Worm (Caenorhabditis elegans) whole organism, midembryonic: Measurements from ENCODE around the gene cho-1.

Experiments
- T22C8.4 ChIP-seq: fragments of 200-800 bp; sonication (Bioruptor generic); IDR thresholded peaks from 2 replicates; pipeline ENCODE4 v1.3.6; 2022; ENCODE audit warnings: missing genetic modification characterization, missing compliant biosample characterization
- cog-1 ChIP-seq: sonication (generic microtip); optimal IDR thresholded peaks from 2 replicates; lab custom pipeline; 2016; ENCODE audit warnings: missing genetic modification characterization, missing compliant biosample characterization
- flt-1 ChIP-seq: fragments of 200-800 bp; sonication (Bioruptor generic); IDR thresholded peaks from 2 replicates; pipeline ENCODE4 v1.3.6; 2022; ENCODE audit warnings: missing genetic modification characterization, missing compliant biosample characterization
- klf-2 ChIP-seq: fragments of 200-800 bp; sonication (Bioruptor generic); conservative IDR thresholded peaks from 2 replicates; pipeline ENCODE4 v1.3.6; 2022; ENCODE audit warnings: missing genetic modification reagents, missing genetic modification characterization, missing compliant biosample characterization
- med-1 ChIP-seq: sonication (generic microtip); optimal IDR thresholded peaks from 2 replicates; lab custom pipeline; 2017; ENCODE audit warnings: missing genetic modification characterization, mild to moderate bottlenecking, missing compliant biosample characterization, antibody characterized with exemption, missing genetic modification reagents; ENCODE audit not compliant: insufficient read depth
- ref-1 ChIP-seq: fragments of 200-800 bp; sonication (Bioruptor generic); conservative IDR thresholded peaks from 2 replicates; pipeline ENCODE4 v1.3.6; 2022; ENCODE audit warnings: missing genetic modification reagents, missing genetic modification characterization, missing compliant biosample characterization
- tab-1 ChIP-seq: fragments of 200-800 bp; sonication (Bioruptor generic); IDR thresholded peaks from 2 replicates; pipeline ENCODE4 v1.3.6; 2022; ENCODE audit warnings: missing genetic modification characterization, missing compliant biosample characterization
- ztf-23 ChIP-seq: fragments of 200-800 bp; sonication (Bioruptor generic); IDR thresholded peaks from 2 replicates; pipeline ENCODE4 v1.3.6; 2022; ENCODE audit warnings: missing genetic modification reagents, missing genetic modification characterization, missing compliant biosample characterization
- ztf-29 ChIP-seq: fragments of 200-800 bp; sonication (Bioruptor generic); IDR thresholded peaks from 2 replicates; pipeline ENCODE4 v1.3.6; 2022; ENCODE audit warnings: missing genetic modification reagents, missing genetic modification characterization, missing compliant biosample characterization

Gene cho-1

ce11 chrIV:13179295-13179694 lies 35.1 kb downstream of the cho-1 start, which contains the start of gene lev-1:
Gene lev-1, minus strand, starts transcription at chrIV:13179395.
- TF ChIP-seq ref-1 (GFP tag; lab: Robert Waterston, UW) (no peak), ztf-29 (GFP tag; lab: Robert Waterston, UW) (no peak), klf-2 (GFP tag; lab: Robert Waterston, UW) (no peak), cog-1 (no peak), T22C8.4 (GFP tag; lab: Robert Waterston, UW) (no peak), tab-1 (GFP tag; lab: Robert Waterston, UW) (no peak), ztf-23 (no peak), flt-1 (GFP tag; lab: Robert Waterston, UW) (no peak), med-1 (GFP tag; lab: Kevin White, UChicago) (no peak)

- TF ChIP-seq cog-1, result no peak
- no peak for TF ChIP-seq tab-1 (GFP tag; lab: Robert Waterston, UW)
- TF ChIP-seq klf-2 (GFP tag; lab: Robert Waterston, UW), result no peak
- TF ChIP-seq flt-1 (GFP tag; lab: Robert Waterston, UW), result no peak
- no peak for TF ChIP-seq ref-1 (GFP tag; lab: Robert Waterston, UW)
These were observed 41.0 kb downstream of the cho-1 start for ce11 chrIV:13173359-13173758.

ce11 chrIV:13170241-13170640 lies 44.1 kb downstream of the cho-1 start, which contains the start of gene nas-14:
Gene nas-14, plus strand, starts transcription at chrIV:13170541.
- no peak for TF ChIP-seq flt-1 (GFP tag; lab: Robert Waterston, UW)
- no peak for TF ChIP-seq ztf-29 (GFP tag; lab: Robert Waterston, UW)
- no peak for TF ChIP-seq ztf-23
- no peak for TF ChIP-seq klf-2 (GFP tag; lab: Robert Waterston, UW)
- TF ChIP-seq cog-1, result no peak
- no peak for TF ChIP-seq T22C8.4 (GFP tag; lab: Robert Waterston, UW)
- TF ChIP-seq med-1 (GFP tag; lab: Kevin White, UChicago), result no peak
- no peak for TF ChIP-seq tab-1 (GFP tag; lab: Robert Waterston, UW)
- no peak for TF ChIP-seq ref-1 (GFP tag; lab: Robert Waterston, UW)

- TF ChIP-seq ztf-29 (GFP tag; lab: Robert Waterston, UW) (no peak), med-1 (GFP tag; lab: Kevin White, UChicago) (no peak), klf-2 (GFP tag; lab: Robert Waterston, UW) (no peak), ztf-23 (no peak), ref-1 (GFP tag; lab: Robert Waterston, UW) (no peak), flt-1 (GFP tag; lab: Robert Waterston, UW) (no peak), T22C8.4 (GFP tag; lab: Robert Waterston, UW) (no peak), cog-1 (no peak), tab-1 (GFP tag; lab: Robert Waterston, UW) (no peak)
These were observed 46.8 kb downstream of the cho-1 start for ce11 chrIV:13167534-13167933.

ce11 chrIV:13165181-13165580 lies 49.2 kb downstream of the cho-1 start, which contains the start of gene scl-14:
Gene scl-14, plus strand, starts transcription at chrIV:13165481.
- TF ChIP-seq med-1 (GFP tag; lab: Kevin White, UChicago) (no peak), ref-1 (GFP tag; lab: Robert Waterston, UW) (no peak), tab-1 (GFP tag; lab: Robert Waterston, UW) (no peak), T22C8.4 (GFP tag; lab: Robert Waterston, UW) (no peak), klf-2 (GFP tag; lab: Robert Waterston, UW) (no peak), ztf-23 (no peak), ztf-29 (GFP tag; lab: Robert Waterston, UW) (no peak), cog-1 (no peak), flt-1 (GFP tag; lab: Robert Waterston, UW) (no peak)
